Fruit fly (Drosophila melanogaster) whole organism, embryonic: Measurements from ENCODE around the gene CG2901.

Experiments used
- Blimp-1 ChIP-seq: fragments of 200-800 bp; sonication (Bioruptor generic); optimal IDR thresholded peaks from 3 replicates; lab custom pipeline; 2018; ENCODE audit warnings: missing biosample characterization, missing genetic modification characterization, mild to moderate bottlenecking, moderate library complexity, missing genetic modification reagents
- CG10209 ChIP-seq: fragments of 200-800 bp; sonication (Bioruptor generic); optimal IDR thresholded peaks from 3 replicates; lab custom pipeline; 2017; ENCODE audit warnings: missing biosample characterization, mild to moderate bottlenecking, missing genetic modification characterization, missing genetic modification reagents
- CG11695 ChIP-seq: fragments of 200-800 bp; sonication (Bioruptor generic); IDR thresholded peaks from 3 replicates; pipeline ENCODE4 v1.3.6; 2022; ENCODE audit warnings: missing biosample characterization, missing genetic modification characterization
- CG11696 ChIP-seq: fragments of 200-800 bp; sonication (Bioruptor generic); IDR thresholded peaks from 2 replicates; pipeline ENCODE4 v1.3.6; 2022; ENCODE audit warnings: missing biosample characterization, missing genetic modification characterization
- CG14014 ChIP-seq: fragments of 200-800 bp; sonication (Bioruptor generic); IDR thresholded peaks from 2 replicates; pipeline ENCODE4 v1.3.6; 2022; ENCODE audit warnings: missing biosample characterization, missing genetic modification characterization
- CG14710 ChIP-seq: fragments of 200-800 bp; sonication (Bioruptor generic); optimal IDR thresholded peaks from 3 replicates; lab custom pipeline; 2019; ENCODE audit warnings: missing biosample characterization, mild to moderate bottlenecking, missing genetic modification characterization, moderate library complexity
- CG14860 ChIP-seq: fragments of 200-800 bp; sonication (Bioruptor generic); IDR thresholded peaks from 3 replicates; pipeline ENCODE4 v1.3.6; 2022; ENCODE audit warnings: missing biosample characterization, missing genetic modification characterization; ENCODE audit not compliant: partially characterized antibody
- CG15073 ChIP-seq: fragments of 200-800 bp; sonication (Bioruptor generic); optimal IDR thresholded peaks from 2 replicates; lab custom pipeline; 2016; ENCODE audit warnings: missing biosample characterization, missing genetic modification characterization
- CG15514 ChIP-seq: fragments of 200-800 bp; sonication (Bioruptor generic); optimal IDR thresholded peaks from 3 replicates; lab custom pipeline; 2017; ENCODE audit warnings: missing biosample characterization, missing genetic modification characterization, mild to moderate bottlenecking, moderate library complexity, missing genetic modification reagents
- CG16779 ChIP-seq: fragments of 200-800 bp; sonication (Bioruptor generic); IDR thresholded peaks from 2 replicates; pipeline ENCODE4 v1.3.6; 2022; ENCODE audit warnings: missing biosample characterization, missing genetic modification characterization
- CG18262 ChIP-seq: fragments of 200-800 bp; optimal IDR thresholded peaks from 3 replicates; lab custom pipeline; 2019; ENCODE audit warnings: missing biosample characterization, mild to moderate bottlenecking, missing genetic modification characterization, moderate library complexity
- CG18764 ChIP-seq: fragments of 200-800 bp; sonication (Bioruptor generic); optimal IDR thresholded peaks from 3 replicates; lab custom pipeline; 2016; ENCODE audit warnings: missing biosample characterization, missing genetic modification characterization
- CG2120 ChIP-seq: fragments of 200-800 bp; sonication (Bioruptor generic); optimal IDR thresholded peaks from 3 replicates; lab custom pipeline; 2016; ENCODE audit warnings: missing biosample characterization, missing genetic modification characterization
- CG32767 ChIP-seq: fragments of 200-800 bp; sonication (Bioruptor generic); IDR thresholded peaks from 2 replicates; pipeline ENCODE4 v1.3.6; 2022; ENCODE audit warnings: missing biosample characterization, missing genetic modification characterization
- CG3847 ChIP-seq: fragments of 200-800 bp; sonication (Bioruptor generic); IDR thresholded peaks from 2 replicates; pipeline ENCODE4 v1.3.6; 2022; ENCODE audit warnings: missing biosample characterization, missing genetic modification characterization
- CG4820 ChIP-seq: fragments of 200-800 bp; sonication (Bioruptor generic); optimal IDR thresholded peaks from 3 replicates; lab custom pipeline; 2016; ENCODE audit warnings: missing biosample characterization, missing genetic modification characterization
- CG4854 ChIP-seq: fragments of 200-800 bp; sonication (Bioruptor generic); optimal IDR thresholded peaks from 2 replicates; lab custom pipeline; 2016; ENCODE audit warnings: missing biosample characterization, missing genetic modification characterization, inconsistent platforms
- CG6254 ChIP-seq: fragments of 200-800 bp; sonication (Bioruptor generic); optimal IDR thresholded peaks from 3 replicates; lab custom pipeline; 2017; ENCODE audit warnings: mild to moderate bottlenecking, missing biosample characterization, missing genetic modification reagents, missing genetic modification characterization
- CkIIα-i1 ChIP-seq: fragments of 200-800 bp; sonication (Bioruptor generic); IDR thresholded peaks from 2 replicates; pipeline ENCODE4 v1.3.6; 2022; ENCODE audit warnings: missing biosample characterization, missing genetic modification characterization
- E2f2 ChIP-seq: fragments of 200-800 bp; sonication (Bioruptor generic); IDR thresholded peaks from 2 replicates; pipeline ENCODE4 v1.3.6; 2022; ENCODE audit warnings: missing biosample characterization, missing genetic modification characterization
- Gsc ChIP-seq: fragments of 200-800 bp; sonication (Bioruptor generic); IDR thresholded peaks from 2 replicates; pipeline ENCODE4 v1.3.6; 2022; ENCODE audit warnings: missing biosample characterization, missing genetic modification characterization
- Gug ChIP-seq: fragments of 200-800 bp; sonication (Bioruptor generic); IDR thresholded peaks from 4 replicates; pipeline ENCODE4 v1.3.6; 2022; ENCODE audit warnings: missing biosample characterization, missing genetic modification characterization
- Lhr ChIP-seq: fragments of 200-800 bp; sonication (Bioruptor generic); optimal IDR thresholded peaks from 3 replicates; lab custom pipeline; 2017; ENCODE audit warnings: mild to moderate bottlenecking, missing biosample characterization, missing genetic modification reagents, missing genetic modification characterization
- Meics ChIP-seq: fragments of 200-800 bp; sonication (Bioruptor generic); optimal IDR thresholded peaks from 2 replicates; lab custom pipeline; 2017; ENCODE audit warnings: missing biosample characterization, mild to moderate bottlenecking, missing genetic modification characterization
- NFAT ChIP-seq: fragments of 200-800 bp; sonication (Bioruptor generic); IDR thresholded peaks from 2 replicates; pipeline ENCODE4 v1.3.6; 2022; ENCODE audit warnings: missing biosample characterization, missing genetic modification characterization
- Nf-YB ChIP-seq: fragments of 200-800 bp; sonication (Bioruptor generic); optimal IDR thresholded peaks from 3 replicates; lab custom pipeline; 2019; ENCODE audit warnings: missing biosample characterization, mild to moderate bottlenecking, missing genetic modification characterization, moderate library complexity
- Nf-YC ChIP-seq: fragments of 200-800 bp; optimal IDR thresholded peaks from 3 replicates; lab custom pipeline; 2019; ENCODE audit warnings: missing biosample characterization, mild to moderate bottlenecking, missing genetic modification characterization, moderate library complexity
- Sin3A ChIP-seq: fragments of >200 bp; optimal IDR thresholded peaks from 2 replicates; lab custom pipeline; 2018
- Sry-δ ChIP-seq: fragments of 200-800 bp; sonication (Bioruptor generic); optimal IDR thresholded peaks from 2 replicates; lab custom pipeline; 2016; ENCODE audit warnings: missing biosample characterization, missing genetic modification characterization
- chinmo ChIP-seq: fragments of 200-800 bp; sonication (Bioruptor generic); IDR thresholded peaks from 4 replicates; pipeline ENCODE4 v1.3.6; 2022; ENCODE audit warnings: missing biosample characterization, missing genetic modification characterization; ENCODE audit not compliant: partially characterized antibody
- dysf ChIP-seq: fragments of 200-800 bp; sonication (Bioruptor generic); IDR thresholded peaks from 3 replicates; pipeline ENCODE4 v1.3.6; 2022; ENCODE audit warnings: missing biosample characterization, missing genetic modification characterization
- exex ChIP-seq: fragments of 200-800 bp; sonication (Bioruptor generic); optimal IDR thresholded peaks from 4 replicates; lab custom pipeline; 2018; ENCODE audit warnings: missing biosample characterization, mild to moderate bottlenecking, missing genetic modification characterization, moderate library complexity
- fd96Cb ChIP-seq: fragments of 200-800 bp; sonication (Bioruptor generic); optimal IDR thresholded peaks from 2 replicates; lab custom pipeline; 2018; ENCODE audit warnings: missing biosample characterization, mild to moderate bottlenecking, missing genetic modification characterization, moderate library complexity
- grau ChIP-seq: fragments of 200-800 bp; optimal IDR thresholded peaks from 3 replicates; lab custom pipeline; 2019; ENCODE audit warnings: missing biosample characterization, mild to moderate bottlenecking, missing genetic modification characterization, moderate library complexity
- lilli ChIP-seq: fragments of 200-800 bp; sonication (Bioruptor generic); optimal IDR thresholded peaks from 3 replicates; lab custom pipeline; 2016; ENCODE audit warnings: missing biosample characterization, missing genetic modification characterization
- lola ChIP-seq, 3 experiments: fragments of >200 bp in 2 of 3; fragments of 200-800 bp in 1 of 3; sonication (Bioruptor generic) in 1 of 3; optimal IDR thresholded peaks; 2 replicates each; lab custom pipeline; 2017 to 2019; ENCODE audit warnings: missing biosample characterization in 3 of 3, missing genetic modification characterization in 3 of 3, mild to moderate bottlenecking in 1 of 3, moderate library complexity in 1 of 3
- nom ChIP-seq: fragments of 200-800 bp; sonication (Bioruptor generic); optimal IDR thresholded peaks from 2 replicates; lab custom pipeline; 2017; ENCODE audit warnings: missing biosample characterization, missing genetic modification characterization, mild to moderate bottlenecking, moderate library complexity, missing genetic modification reagents
- p53 ChIP-seq: fragments of 200-800 bp; sonication (Bioruptor generic); optimal IDR thresholded peaks from 2 replicates; lab custom pipeline; 2016; ENCODE audit warnings: missing biosample characterization, missing genetic modification characterization
- pan ChIP-seq, 4 experiments: fragments of >200 bp in 3 of 4; fragments of 200-800 bp in 1 of 4; sonication (Bioruptor generic) in 1 of 4; optimal IDR thresholded peaks in 3 of 4; IDR thresholded peaks in 1 of 4; 2 replicates each; pipeline versions ENCODE4 v1.3.6 to Lab custom; 2017 to 2022; ENCODE audit warnings: missing biosample characterization in 2 of 4, missing genetic modification characterization in 2 of 4, mixed read lengths in 1 of 4
- phol ChIP-seq: fragments of 200-800 bp; sonication (Bioruptor generic); optimal IDR thresholded peaks from 3 replicates; lab custom pipeline; 2018; ENCODE audit warnings: missing biosample characterization, mild to moderate bottlenecking, missing genetic modification characterization, moderate library complexity
- repo ChIP-seq: fragments of 200-800 bp; sonication (Bioruptor generic); optimal IDR thresholded peaks from 2 replicates; lab custom pipeline; 2016; ENCODE audit warnings: missing biosample characterization, missing genetic modification characterization
- ssp ChIP-seq: fragments of 200-800 bp; sonication (Bioruptor generic); IDR thresholded peaks from 2 replicates; pipeline ENCODE4 v1.3.6; 2022; ENCODE audit warnings: missing biosample characterization, missing genetic modification characterization
- unpg ChIP-seq: fragments of 200-800 bp; sonication (Bioruptor generic); optimal IDR thresholded peaks from 3 replicates; lab custom pipeline; 2018; ENCODE audit warnings: missing biosample characterization, mild to moderate bottlenecking, missing genetic modification characterization, moderate library complexity
- vvl ChIP-seq: fragments of 200-800 bp; sonication (Bioruptor generic); IDR thresholded peaks from 2 replicates; pipeline ENCODE4 v1.3.6; 2022; ENCODE audit warnings: missing biosample characterization, missing genetic modification characterization

The CG2901 gene

DNA sequence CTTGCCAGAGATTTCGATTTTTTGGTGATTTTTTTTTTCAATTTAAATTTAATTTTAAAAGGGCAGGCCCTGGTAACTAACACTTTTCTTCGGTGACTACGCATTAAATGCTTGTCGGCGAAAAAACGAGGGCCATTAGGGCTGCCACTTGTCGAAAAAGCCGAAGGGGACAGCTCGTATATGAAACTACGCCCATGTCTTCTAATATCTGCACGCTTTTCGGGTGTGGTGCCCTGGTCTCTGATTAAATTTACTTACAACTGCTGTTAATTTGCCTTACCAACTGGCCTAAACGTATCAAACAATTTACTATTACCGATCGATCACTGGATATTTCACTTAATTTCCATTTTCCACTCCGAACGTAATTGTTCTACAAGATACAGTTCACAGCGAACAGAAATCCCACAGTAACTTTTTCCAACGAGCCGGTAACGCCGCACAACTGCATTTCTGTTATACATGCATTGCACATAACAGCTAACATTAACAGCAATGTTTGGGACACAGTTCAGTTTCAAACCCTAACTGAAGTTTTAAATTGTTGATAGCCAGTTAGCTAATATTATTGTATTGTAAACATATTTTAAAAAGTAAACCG, 34.4 kb downstream of the CG2901 start (continued):
- 0 out of 2 replicates have a peak, but pooled peaks have one; percentile 18 for TF ChIP-seq CG3847 (GFP tag; lab: Robert Waterston, UW)
- TF ChIP-seq CG4820 (GFP tag; lab: Kevin White, UChicago): no peak
- peak; percentile 8 for TF ChIP-seq phol
- TF ChIP-seq Lhr (GFP tag; lab: Kevin White, UChicago): peak; percentile 50
- TF ChIP-seq CG18764 (GFP tag; lab: Kevin White, UChicago): no peak
- peak; percentile 25; the same call in 1 of the 2 replicates for TF ChIP-seq E2f2 (GFP tag; lab: Robert Waterston, UW)
- TF ChIP-seq Sry-δ (GFP tag; lab: Kevin White, UChicago): peak; percentile 16
- TF ChIP-seq grau (tag; lab: Kevin White, UChicago): peak; percentile 7
- peak; percentile 37 for TF ChIP-seq lilli (GFP tag; lab: Kevin White, UChicago)
- peak; percentile 29 for TF ChIP-seq CG15514 (GFP tag; lab: Kevin White, UChicago)
- TF ChIP-seq exex (tag; lab: Kevin White, UChicago): no peak
- 0 out of 2 replicates have a peak, but pooled peaks have one; percentile 20 for TF ChIP-seq ssp (GFP tag; lab: Robert Waterston, UW)
- TF ChIP-seq CG2120 (GFP tag; lab: Kevin White, UChicago): peak; percentile 53

- no peak for TF ChIP-seq CG11696
- TF ChIP-seq Meics (GFP tag; lab: Kevin White, UChicago): no peak
- peak; percentile 67 for TF ChIP-seq nom (GFP tag; lab: Kevin White, UChicago)
- 0 out of 4 replicates have a peak, but pooled peaks have one; percentile 41 for TF ChIP-seq chinmo (GFP tag; lab: Robert Waterston, UW)
- TF ChIP-seq Blimp-1 (GFP tag; lab: Kevin White, UChicago): peak; percentile 51
- TF ChIP-seq vvl (GFP tag; lab: Robert Waterston, UW): peak; percentile 42; the same call in 1 of the 2 replicates
These were observed 38.1 kb downstream of the CG2901 start for dm6 chrX:3866104-3866503.

DNA sequence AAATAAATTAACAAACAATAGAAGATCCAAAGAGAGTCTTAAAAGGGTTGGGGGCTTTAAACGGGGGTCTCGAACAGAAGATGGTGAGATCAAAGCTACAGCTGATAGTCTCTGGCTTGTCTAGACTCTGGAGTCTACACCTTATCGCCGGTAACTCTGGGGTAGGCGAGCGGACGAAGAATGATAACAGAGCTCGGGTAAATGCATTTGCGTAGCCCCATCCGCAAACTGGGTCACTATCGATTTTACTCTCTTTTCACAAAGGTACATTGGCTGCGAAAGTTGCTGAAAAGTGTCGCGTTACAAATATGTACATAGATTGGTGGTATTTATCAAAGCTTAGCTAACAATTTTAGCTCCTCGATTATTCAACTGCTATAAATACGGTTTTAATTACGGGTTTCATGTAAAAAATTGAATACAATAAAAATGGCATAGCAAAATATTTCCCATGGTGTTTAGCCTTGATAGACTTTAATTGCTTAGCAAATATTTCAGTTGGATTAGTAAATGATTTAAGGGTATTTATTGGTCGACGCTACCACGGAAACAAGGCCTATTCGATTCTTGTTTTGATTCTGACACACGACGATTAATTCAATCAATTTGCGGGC, 39.0 kb downstream of the CG2901 start:
- no peak for TF ChIP-seq NFAT (GFP tag; lab: Robert Waterston, UW)
- no peak for TF ChIP-seq Gsc (GFP tag; lab: Robert Waterston, UW)
- no peak for TF ChIP-seq p53 (GFP tag; lab: Kevin White, UChicago)
- no peak for TF ChIP-seq CkIIα-i1
- peak; percentile 37 for TF ChIP-seq CG18262
- TF ChIP-seq Lhr (GFP tag; lab: Kevin White, UChicago): no peak
- no peak for TF ChIP-seq CG6254
- TF ChIP-seq grau (tag; lab: Kevin White, UChicago): peak; percentile 16
- TF ChIP-seq unpg (GFP tag; lab: Kevin White, UChicago): peak; percentile 8
- TF ChIP-seq CG16779: no peak
- peak; percentile 17 for TF ChIP-seq CG14710
- TF ChIP-seq Sin3A (lab: Kevin White, UChicago): no peak
- TF ChIP-seq dysf: peak; percentile 14; the same call in 1 of the 3 replicates
- TF ChIP-seq lola (GFP tag; optimal IDR thresholded peaks at IDR 0.05; lab: Kevin White, UChicago): no peak
- TF ChIP-seq CG14014 (GFP tag; lab: Robert Waterston, UW): no peak
- TF ChIP-seq CG4854 (GFP tag; lab: Kevin White, UChicago): no peak
- no peak for TF ChIP-seq Gug (GFP tag; lab: Robert Waterston, UW)
- no peak for TF ChIP-seq CG32767
- TF ChIP-seq fd96Cb (tag; lab: Kevin White, UChicago): peak; percentile 29
- no peak for TF ChIP-seq Nf-YB (GFP tag; lab: Kevin White, UChicago)
- no peak for TF ChIP-seq Blimp-1 (GFP tag; lab: Kevin White, UChicago)
- peak; percentile 0 for TF ChIP-seq CG10209
- no peak for TF ChIP-seq Nf-YC (tag; lab: Kevin White, UChicago)
- no peak for TF ChIP-seq CG15073 (GFP tag; lab: Kevin White, UChicago)
- TF ChIP-seq CG11695: no peak
- TF ChIP-seq pan (optimal IDR thresholded peaks at IDR 0.05; lab: Kevin White, UChicago): no peak
- TF ChIP-seq pan (GFP tag; optimal IDR thresholded peaks at IDR 0.05 in 1 of 2, IDR thresholded peaks at IDR 0.05 in 1 of 2): no peak
- no peak for TF ChIP-seq vvl (GFP tag; lab: Robert Waterston, UW)
- TF ChIP-seq CG14860 (GFP tag; lab: Robert Waterston, UW): no peak
- TF ChIP-seq repo (GFP tag; lab: Kevin White, UChicago): no peak
